Fruit fly (Drosophila melanogaster) whole organism, embryonic: ENCODE results near the gene Nmdar1.

Source experiments
- Atf3 ChIP-seq: fragments of 200-800 bp; sonication (Bioruptor generic); optimal IDR thresholded peaks from 3 replicates; lab custom pipeline; 2016; ENCODE audit warnings: missing biosample characterization, missing genetic modification characterization
- Awh ChIP-seq: fragments of 200-800 bp; sonication (Bioruptor generic); IDR thresholded peaks from 2 replicates; pipeline ENCODE4, ENCODE4 v1.3.6; 2022; ENCODE audit warnings: missing biosample characterization, missing genetic modification characterization
- CG10209 ChIP-seq: fragments of 200-800 bp; sonication (Bioruptor generic); optimal IDR thresholded peaks from 3 replicates; lab custom pipeline; 2017; ENCODE audit warnings: missing biosample characterization, mild to moderate bottlenecking, missing genetic modification characterization, missing genetic modification reagents
- CG1024 ChIP-seq: fragments of 200-800 bp; sonication (Bioruptor generic); IDR thresholded peaks from 2 replicates; pipeline ENCODE4 v1.3.6; 2022; ENCODE audit warnings: missing biosample characterization, missing genetic modification characterization
- CG10274 ChIP-seq: fragments of 200-800 bp; sonication (Bioruptor generic); optimal IDR thresholded peaks from 3 replicates; lab custom pipeline; 2017; ENCODE audit warnings: missing biosample characterization, mild to moderate bottlenecking, missing genetic modification characterization
- CG14965 ChIP-seq: fragments of 200-800 bp; sonication (Bioruptor generic); optimal IDR thresholded peaks from 2 replicates; lab custom pipeline; 2016; ENCODE audit warnings: missing biosample characterization, missing genetic modification characterization, borderline replicate concordance
- CG1529 ChIP-seq: fragments of 200-800 bp; sonication (Bioruptor generic); optimal IDR thresholded peaks from 3 replicates; lab custom pipeline; 2018; ENCODE audit warnings: missing biosample characterization, missing genetic modification characterization
- CG16779 ChIP-seq: fragments of 200-800 bp; sonication (Bioruptor generic); IDR thresholded peaks from 2 replicates; pipeline ENCODE4 v1.3.6; 2022; ENCODE audit warnings: missing biosample characterization, missing genetic modification characterization
- CG17186 ChIP-seq: fragments of 200-800 bp; sonication (Bioruptor generic); optimal IDR thresholded peaks from 3 replicates; lab custom pipeline; 2017; ENCODE audit warnings: missing biosample characterization, missing genetic modification reagents, missing genetic modification characterization
- CG17385 ChIP-seq: fragments of 200-800 bp; sonication (Bioruptor generic); optimal IDR thresholded peaks from 3 replicates; lab custom pipeline; 2018; ENCODE audit warnings: missing biosample characterization, mild to moderate bottlenecking, missing genetic modification characterization
- CG18011 ChIP-seq: fragments of 200-800 bp; sonication (Bioruptor generic); optimal IDR thresholded peaks from 2 replicates; lab custom pipeline; 2017; ENCODE audit warnings: missing biosample characterization, missing genetic modification characterization, mild to moderate bottlenecking, moderate library complexity, missing genotype
- CG32772 ChIP-seq: fragments of 200-800 bp; sonication (Bioruptor generic); IDR thresholded peaks from 2 replicates; pipeline ENCODE4 v1.3.6; 2022; ENCODE audit warnings: missing biosample characterization, missing genetic modification characterization
- CG33557 ChIP-seq: fragments of 200-800 bp; sonication (Bioruptor generic); optimal IDR thresholded peaks from 2 replicates; lab custom pipeline; 2019; ENCODE audit warnings: missing biosample characterization, mild to moderate bottlenecking, missing genetic modification characterization, moderate library complexity
- CG3407 ChIP-seq: fragments of 200-800 bp; sonication (Bioruptor generic); optimal IDR thresholded peaks from 2 replicates; lab custom pipeline; 2018; ENCODE audit warnings: missing biosample characterization, mild to moderate bottlenecking, missing genetic modification characterization
- CG3838 ChIP-seq: fragments of 200-800 bp; sonication (Bioruptor generic); optimal IDR thresholded peaks from 3 replicates; lab custom pipeline; 2016; ENCODE audit warnings: missing biosample characterization, missing genetic modification characterization
- CG5245 ChIP-seq: fragments of 200-800 bp; sonication (Bioruptor generic); optimal IDR thresholded peaks from 3 replicates; lab custom pipeline; 2016; ENCODE audit warnings: missing biosample characterization, missing genetic modification characterization
- CG6254 ChIP-seq: fragments of 200-800 bp; sonication (Bioruptor generic); optimal IDR thresholded peaks from 3 replicates; lab custom pipeline; 2017; ENCODE audit warnings: mild to moderate bottlenecking, missing biosample characterization, missing genetic modification reagents, missing genetic modification characterization
- CG8359 ChIP-seq: fragments of 200-800 bp; sonication (Bioruptor generic); optimal IDR thresholded peaks from 2 replicates; lab custom pipeline; 2017; ENCODE audit warnings: missing biosample characterization, mild to moderate bottlenecking, missing genetic modification characterization, borderline replicate concordance
- CG9609 ChIP-seq: fragments of 200-800 bp; sonication (Bioruptor generic); optimal IDR thresholded peaks from 3 replicates; lab custom pipeline; 2016; ENCODE audit warnings: missing biosample characterization, missing genetic modification characterization
- CG9727 ChIP-seq: fragments of 200-800 bp; sonication (Bioruptor generic); optimal IDR thresholded peaks from 3 replicates; lab custom pipeline; 2017; ENCODE audit warnings: missing biosample characterization, mild to moderate bottlenecking, missing genetic modification characterization
- Dbx ChIP-seq: fragments of 200-800 bp; sonication (Bioruptor generic); IDR thresholded peaks from 3 replicates; pipeline ENCODE4 v1.3.6; 2022; ENCODE audit warnings: missing biosample characterization, missing genetic modification characterization
- Dref ChIP-seq: fragments of 200-800 bp; sonication (Bioruptor generic); IDR thresholded peaks from 2 replicates; pipeline ENCODE4 v1.3.6; 2022; ENCODE audit warnings: missing biosample characterization, missing genetic modification characterization
- Elba2 ChIP-seq: fragments of 200-800 bp; sonication (Bioruptor generic); optimal IDR thresholded peaks from 3 replicates; lab custom pipeline; 2016; ENCODE audit warnings: missing biosample characterization, missing genetic modification characterization
- Ets97D ChIP-seq: fragments of 200-800 bp; sonication (Bioruptor generic); optimal IDR thresholded peaks from 3 replicates; lab custom pipeline; 2016; ENCODE audit warnings: missing biosample characterization, missing genetic modification characterization
- H15 ChIP-seq: fragments of 200-800 bp; sonication (Bioruptor generic); IDR thresholded peaks from 3 replicates; pipeline ENCODE4 v1.3.6; 2022; ENCODE audit warnings: missing biosample characterization, missing genetic modification characterization
- Hr39 ChIP-seq: fragments of >200 bp; optimal IDR thresholded peaks from 2 replicates; lab custom pipeline; 2017
- Lim3 ChIP-seq: fragments of 200-800 bp; sonication (Bioruptor generic); IDR thresholded peaks from 2 replicates; pipeline ENCODE4 v1.3.6; 2022; ENCODE audit warnings: missing biosample characterization, missing genetic modification characterization
- Mad ChIP-seq: fragments of 200-800 bp; sonication (Bioruptor generic); optimal IDR thresholded peaks from 2 replicates; lab custom pipeline; 2016; ENCODE audit warnings: missing biosample characterization, missing genetic modification characterization
- Med ChIP-seq: fragments of 200-800 bp; sonication (Bioruptor generic); peaks from one replicate; lab custom pipeline; 2016; ENCODE audit warnings: missing biosample characterization, missing genetic modification characterization, mild to moderate bottlenecking, inconsistent platforms, moderate library complexity
- Mes4 ChIP-seq: fragments of 200-800 bp; sonication (Bioruptor generic); optimal IDR thresholded peaks from 2 replicates; lab custom pipeline; 2016; ENCODE audit warnings: missing biosample characterization, missing genetic modification characterization
- Nf-YB ChIP-seq: fragments of 200-800 bp; sonication (Bioruptor generic); optimal IDR thresholded peaks from 3 replicates; lab custom pipeline; 2019; ENCODE audit warnings: missing biosample characterization, mild to moderate bottlenecking, missing genetic modification characterization, moderate library complexity
- Six4 ChIP-seq: fragments of 200-800 bp; sonication (Bioruptor generic); optimal IDR thresholded peaks from 2 replicates; lab custom pipeline; 2016; ENCODE audit warnings: missing biosample characterization, missing genetic modification characterization
- Sox100B ChIP-seq: fragments of 200-800 bp; sonication (Bioruptor generic); optimal IDR thresholded peaks from 3 replicates; lab custom pipeline; 2018; ENCODE audit warnings: missing biosample characterization, mild to moderate bottlenecking, missing genetic modification characterization
- Taf1 ChIP-seq: fragments of 200-800 bp; sonication (Bioruptor generic); IDR thresholded peaks from 2 replicates; pipeline ENCODE4 v1.3.6; 2022; ENCODE audit warnings: missing biosample characterization, missing genetic modification characterization
- Trl ChIP-seq, 3 experiments: fragments of >200 bp in 2 of 3; fragments of 200-800 bp in 1 of 3; sonication (Bioruptor generic) in 1 of 3; optimal IDR thresholded peaks; 2 replicates in 1 of 3; 3 replicates in 2 of 3; lab custom pipeline; 2016 to 2017; ENCODE audit warnings: missing biosample characterization in 1 of 3, missing genetic modification characterization in 1 of 3
- bab2 ChIP-seq: fragments of 200-800 bp; sonication (Bioruptor generic); optimal IDR thresholded peaks from 2 replicates; lab custom pipeline; 2016; ENCODE audit warnings: missing biosample characterization, missing genetic modification characterization
- cato ChIP-seq: fragments of 200-800 bp; sonication (Bioruptor generic); optimal IDR thresholded peaks from 2 replicates; lab custom pipeline; 2016; ENCODE audit warnings: missing biosample characterization, missing genetic modification characterization, borderline replicate concordance
- chinmo ChIP-seq: fragments of 200-800 bp; sonication (Bioruptor generic); IDR thresholded peaks from 4 replicates; pipeline ENCODE4 v1.3.6; 2022; ENCODE audit warnings: missing biosample characterization, missing genetic modification characterization; ENCODE audit not compliant: partially characterized antibody
- disco-r ChIP-seq: fragments of 200-800 bp; sonication (Bioruptor generic); optimal IDR thresholded peaks from 2 replicates; lab custom pipeline; 2016; ENCODE audit warnings: missing biosample characterization, missing genetic modification characterization
- fd3F ChIP-seq: fragments of 200-800 bp; sonication (Bioruptor generic); optimal IDR thresholded peaks from 2 replicates; lab custom pipeline; 2018; ENCODE audit warnings: missing biosample characterization, mild to moderate bottlenecking, missing genetic modification characterization, moderate library complexity
- hkb ChIP-seq, 2 experiments: fragments of 200-800 bp in 1 of 2; fragments of >200 bp in 1 of 2; sonication (Bioruptor generic) in 1 of 2; IDR thresholded peaks in 1 of 2; optimal IDR thresholded peaks in 1 of 2; 2 replicates each; pipeline versions ENCODE4 v1.3.6 to Lab custom; 2017 to 2022; ENCODE audit warnings: missing biosample characterization in 1 of 2, missing genetic modification characterization in 1 of 2
- lilli ChIP-seq: fragments of 200-800 bp; sonication (Bioruptor generic); optimal IDR thresholded peaks from 3 replicates; lab custom pipeline; 2016; ENCODE audit warnings: missing biosample characterization, missing genetic modification characterization
- pnt ChIP-seq: fragments of 200-800 bp; sonication (Bioruptor generic); optimal IDR thresholded peaks from 3 replicates; lab custom pipeline; 2016; ENCODE audit warnings: missing biosample characterization, missing genetic modification characterization
- prd ChIP-seq, 3 experiments: fragments of >200 bp in 2 of 3; fragments of 200-800 bp in 1 of 3; sonication (Bioruptor generic) in 1 of 3; optimal IDR thresholded peaks in 2 of 3; IDR thresholded peaks in 1 of 3; 2 replicates in 2 of 3; 3 replicates in 1 of 3; pipeline versions ENCODE4 v1.3.6 to Lab custom; 2017 to 2022; ENCODE audit warnings: missing biosample characterization in 1 of 3, missing genetic modification characterization in 1 of 3
- sc ChIP-seq, 3 experiments: fragments of >200 bp in 2 of 3; fragments of 200-800 bp in 1 of 3; sonication (Bioruptor generic) in 1 of 3; optimal IDR thresholded peaks; 2 replicates in 2 of 3; 3 replicates in 1 of 3; lab custom pipeline; 2017; ENCODE audit warnings: mild to moderate bottlenecking in 1 of 3, missing biosample characterization in 1 of 3, missing genetic modification characterization in 1 of 3, missing genetic modification reagents in 1 of 3
- sens-2 ChIP-seq: fragments of 200-800 bp; sonication (Bioruptor generic); IDR thresholded peaks from 2 replicates; pipeline ENCODE4 v1.3.6; 2022; ENCODE audit warnings: missing biosample characterization, missing genetic modification characterization
- so ChIP-seq: fragments of 200-800 bp; sonication (Bioruptor generic); IDR thresholded peaks from 3 replicates; pipeline ENCODE4 v1.3.6; 2022; ENCODE audit warnings: missing biosample characterization, missing genetic modification characterization
- z ChIP-seq: fragments of 200-800 bp; sonication (Bioruptor generic); IDR thresholded peaks from 3 replicates; pipeline ENCODE4 v1.3.6; 2022; ENCODE audit warnings: missing biosample characterization, missing genetic modification characterization
- zen ChIP-seq: fragments of 200-800 bp; sonication (Bioruptor generic); optimal IDR thresholded peaks from 3 replicates; lab custom pipeline; 2018; ENCODE audit warnings: missing biosample characterization, mild to moderate bottlenecking, missing genetic modification characterization, moderate library complexity

Nmdar1 gene

dm6 chr3R:5466875-5467274 is 56.3 kb downstream of the Nmdar1 start, which contains the start of gene RpL35A (continued):
- peak; percentile 63 for TF ChIP-seq lilli (GFP tag; lab: Kevin White, UChicago)
- peak; percentile 53 for TF ChIP-seq Mad (GFP tag; lab: Kevin White, UChicago)
- TF ChIP-seq CG3838: peak; percentile 9
- TF ChIP-seq cato: no peak
- TF ChIP-seq CG1529 (GFP tag; lab: Kevin White, UChicago): peak; percentile 41
- TF ChIP-seq H15 (GFP tag; lab: Robert Waterston, UW): 0 out of 3 replicates have a peak, but pooled peaks have one; percentile 9
- TF ChIP-seq Lim3 (GFP tag; lab: Robert Waterston, UW): no peak
- peak; percentile 83 for TF ChIP-seq CG9727
- peak; percentile 84; the same call in 2 of the 3 replicates for TF ChIP-seq so (GFP tag; lab: Robert Waterston, UW)
- peak; percentile 41 for TF ChIP-seq disco-r (GFP tag; lab: Kevin White, UChicago)
- no peak for TF ChIP-seq Hr39 (lab: Kevin White, UChicago)
- peak; percentile 26 for TF ChIP-seq CG5245 (GFP tag; lab: Kevin White, UChicago)
- TF ChIP-seq Taf1 (GFP tag; lab: Robert Waterston, UW): no peak
- TF ChIP-seq CG8359 (GFP tag; lab: Kevin White, UChicago): peak; percentile 75
- TF ChIP-seq CG17385 (GFP tag; lab: Kevin White, UChicago): peak; percentile 79
- TF ChIP-seq hkb (optimal IDR thresholded peaks at IDR 0.05; lab: Kevin White, UChicago): no peak
- peak; percentile 75 for TF ChIP-seq hkb (GFP tag; IDR thresholded peaks at IDR 0.05; lab: Robert Waterston, UW)
- peak; percentile 56; the same call in 1 of the 2 replicates for TF ChIP-seq CG1024
- peak; percentile 74; the same call in 1 of the 2 replicates for TF ChIP-seq sens-2 (GFP tag; lab: Robert Waterston, UW)
- TF ChIP-seq Sox100B (GFP tag; lab: Kevin White, UChicago): peak; percentile 66
- TF ChIP-seq Nf-YB (GFP tag; lab: Kevin White, UChicago): peak; percentile 61
- peak; percentile 70 for TF ChIP-seq CG3407 (GFP tag; lab: Kevin White, UChicago)
- TF ChIP-seq CG10209 (GFP tag; lab: Kevin White, UChicago): peak; percentile 60
- peak; percentile 55; the same call in 1 of the 2 replicates for TF ChIP-seq Awh (GFP tag; lab: Robert Waterston, UW)
- TF ChIP-seq Mes4 (GFP tag; lab: Kevin White, UChicago): peak; percentile 85
- TF ChIP-seq pnt (GFP tag; lab: Kevin White, UChicago): no peak
- TF ChIP-seq z (GFP tag; lab: Robert Waterston, UW): 0 out of 3 replicates have a peak, but pooled peaks have one; percentile 20
- peak; percentile 99 for TF ChIP-seq Ets97D (GFP tag; lab: Kevin White, UChicago)
- TF ChIP-seq fd3F: peak; percentile 25
- peak; percentile 65 for TF ChIP-seq CG10274 (GFP tag; lab: Kevin White, UChicago)
- TF ChIP-seq CG16779 (GFP tag; lab: Robert Waterston, UW): no peak
- no peak for TF ChIP-seq CG14965 (GFP tag; lab: Kevin White, UChicago)
- TF ChIP-seq zen (tag; lab: Kevin White, UChicago): peak; percentile 50
- peak; percentile 40 for TF ChIP-seq Dref (GFP tag; lab: Robert Waterston, UW)
- peak; percentile 50 for TF ChIP-seq CG9609 (GFP tag; lab: Kevin White, UChicago)
- no peak for TF ChIP-seq chinmo (GFP tag; lab: Robert Waterston, UW)
- peak; percentile 62 for TF ChIP-seq CG33557
- TF ChIP-seq Trl (optimal IDR thresholded peaks at IDR 0.05; lab: Kevin White, UChicago): no peak
- TF ChIP-seq Trl (GFP tag; optimal IDR thresholded peaks at IDR 0.05; lab: Kevin White, UChicago): peak; percentile 70
- TF ChIP-seq CG17186 (GFP tag; lab: Kevin White, UChicago): peak; percentile 100
- TF ChIP-seq prd (optimal IDR thresholded peaks at IDR 0.05; lab: Kevin White, UChicago): no peak
- TF ChIP-seq prd (GFP tag; IDR thresholded peaks at IDR 0.05; lab: Robert Waterston, UW): peak; percentile 28; the same call in 1 of the 3 replicates
- peak; percentile 59 for TF ChIP-seq CG6254 (GFP tag; lab: Kevin White, UChicago)
- TF ChIP-seq CG18011 (GFP tag; lab: Kevin White, UChicago): peak; percentile 66
- TF ChIP-seq Atf3 (GFP tag; lab: Kevin White, UChicago): peak; percentile 10
- peak; percentile 66 for TF ChIP-seq Dbx
- peak; percentile 98 for TF ChIP-seq Med (GFP tag; lab: Kevin White, UChicago)
- no peak for TF ChIP-seq Six4 (GFP tag; lab: Kevin White, UChicago)
- TF ChIP-seq Elba2 (GFP tag; lab: Kevin White, UChicago): no peak
- TF ChIP-seq bab2 (GFP tag; lab: Kevin White, UChicago): no peak
- TF ChIP-seq sc (optimal IDR thresholded peaks at IDR 0.05; lab: Kevin White, UChicago): no peak
- peak; percentile 31 for TF ChIP-seq sc (GFP tag; optimal IDR thresholded peaks at IDR 0.05; lab: Kevin White, UChicago)
- TF ChIP-seq CG32772 (GFP tag; lab: Robert Waterston, UW): no peak; the same call in 1 of the 2 replicates
